Fruit fly (Drosophila melanogaster): ENCODE data around the gene Ucp4C.

dm6 chr2L:5977070-5977728, 8.8 kb downstream of the Ucp4C start:
- peak; percentile 47 for TF ChIP-seq pad (GFP tag; optimal IDR thresholded peaks at IDR 0.05)
- TF ChIP-seq CG5204 (GFP tag; optimal IDR thresholded peaks at IDR 0.05), result no peak
- no peak for TF ChIP-seq CG12768 (GFP tag; optimal IDR thresholded peaks at IDR 0.05)
- no peak for TF ChIP-seq bab1 (GFP tag; optimal IDR thresholded peaks at IDR 0.05)
- TF ChIP-seq cic (GFP tag; optimal IDR thresholded peaks at IDR 0.05), result peak; percentile 48
- no peak for TF ChIP-seq CG7045 (GFP tag; optimal IDR thresholded peaks at IDR 0.05)
- no peak for TF ChIP-seq CG7101 (tag; optimal IDR thresholded peaks at IDR 0.05)
- no peak for TF ChIP-seq CG14711 (tag; optimal IDR thresholded peaks at IDR 0.05)
